Fruit fly (Drosophila melanogaster) whole organism, embryonic: Measurements from ENCODE around the gene CG17097.

ENCODE experiments used
- Bdp1 ChIP-seq: fragments of 200-800 bp; sonication (Bioruptor generic); optimal IDR thresholded peaks from 3 replicates; lab custom pipeline; 2016; ENCODE audit warnings: missing biosample characterization, missing genetic modification characterization
- Bteb2 ChIP-seq: fragments of 200-800 bp; sonication (Bioruptor generic); optimal IDR thresholded peaks from 2 replicates; lab custom pipeline; 2016; ENCODE audit warnings: missing biosample characterization, missing genetic modification characterization
- CG11504 ChIP-seq: fragments of 200-800 bp; sonication (Bioruptor generic); optimal IDR thresholded peaks from 3 replicates; lab custom pipeline; 2019; ENCODE audit warnings: missing biosample characterization, mild to moderate bottlenecking, missing genetic modification characterization, moderate library complexity
- CG14667 ChIP-seq: fragments of 200-800 bp; sonication (Bioruptor generic); IDR thresholded peaks from 2 replicates; pipeline ENCODE4 v1.3.6; 2022; ENCODE audit warnings: missing biosample characterization, missing genetic modification characterization
- CG14965 ChIP-seq: fragments of 200-800 bp; sonication (Bioruptor generic); optimal IDR thresholded peaks from 2 replicates; lab custom pipeline; 2016; ENCODE audit warnings: missing biosample characterization, missing genetic modification characterization, borderline replicate concordance
- CG15601 ChIP-seq: fragments of 200-800 bp; sonication (Bioruptor generic); optimal IDR thresholded peaks from 3 replicates; lab custom pipeline; 2019; ENCODE audit warnings: missing biosample characterization, mild to moderate bottlenecking, missing genetic modification characterization, moderate library complexity
- CG16813 ChIP-seq: fragments of 200-800 bp; sonication (Bioruptor generic); IDR thresholded peaks from 3 replicates; pipeline ENCODE4 v1.3.6; 2022; ENCODE audit warnings: missing biosample characterization, missing genetic modification characterization; ENCODE audit not compliant: partially characterized antibody
- CG17361 ChIP-seq: fragments of 200-800 bp; sonication (Bioruptor generic); IDR thresholded peaks from 3 replicates; pipeline ENCODE4 v1.3.6; 2022; ENCODE audit warnings: missing biosample characterization, missing genetic modification characterization
- CG18476 ChIP-seq: fragments of 200-800 bp; sonication (Bioruptor generic); optimal IDR thresholded peaks from 2 replicates; lab custom pipeline; 2016; ENCODE audit warnings: missing biosample characterization, mild to moderate bottlenecking, missing genetic modification characterization
- CG18599 ChIP-seq: fragments of 200-800 bp; sonication (Bioruptor generic); optimal IDR thresholded peaks from 3 replicates; lab custom pipeline; 2017; ENCODE audit warnings: missing biosample characterization, missing genetic modification characterization, mild to moderate bottlenecking, moderate library complexity, missing genetic modification reagents
- CG30020 ChIP-seq: fragments of 200-800 bp; optimal IDR thresholded peaks from 2 replicates; lab custom pipeline; 2019; ENCODE audit warnings: missing biosample characterization, mild to moderate bottlenecking, missing genetic modification characterization, moderate library complexity
- CG3995 ChIP-seq: fragments of 200-800 bp; sonication (Bioruptor generic); optimal IDR thresholded peaks from 3 replicates; lab custom pipeline; 2016; ENCODE audit warnings: missing biosample characterization, missing genetic modification characterization
- CG4424 ChIP-seq: fragments of 200-800 bp; sonication (Bioruptor generic); optimal IDR thresholded peaks from 3 replicates; lab custom pipeline; 2016; ENCODE audit warnings: missing biosample characterization, missing genetic modification characterization
- CG4730 ChIP-seq: fragments of 200-800 bp; sonication (Bioruptor generic); IDR thresholded peaks from 2 replicates; pipeline ENCODE4 v1.3.6; 2022; ENCODE audit warnings: missing biosample characterization, missing genetic modification characterization
- CG6254 ChIP-seq: fragments of 200-800 bp; sonication (Bioruptor generic); optimal IDR thresholded peaks from 3 replicates; lab custom pipeline; 2017; ENCODE audit warnings: mild to moderate bottlenecking, missing biosample characterization, missing genetic modification reagents, missing genetic modification characterization
- CG6272 ChIP-seq: fragments of 200-800 bp; sonication (Bioruptor generic); IDR thresholded peaks from 2 replicates; pipeline ENCODE4 v1.3.6; 2022; ENCODE audit warnings: missing biosample characterization, missing genetic modification characterization
- CG6791 ChIP-seq: fragments of 200-800 bp; sonication (Bioruptor generic); IDR thresholded peaks from 3 replicates; pipeline ENCODE4 v1.3.6; 2022; ENCODE audit warnings: missing biosample characterization, missing genetic modification characterization; ENCODE audit not compliant: partially characterized antibody
- CG8924 ChIP-seq: fragments of 200-800 bp; optimal IDR thresholded peaks from 3 replicates; lab custom pipeline; 2019; ENCODE audit warnings: missing biosample characterization, mild to moderate bottlenecking, missing genetic modification characterization, moderate library complexity
- CG9817 ChIP-seq: fragments of 200-800 bp; sonication (Bioruptor generic); optimal IDR thresholded peaks from 2 replicates; lab custom pipeline; 2018; ENCODE audit warnings: missing biosample characterization, mild to moderate bottlenecking, missing genetic modification characterization, moderate library complexity
- CG9876 ChIP-seq: fragments of 200-800 bp; sonication (Bioruptor generic); optimal IDR thresholded peaks from 2 replicates; lab custom pipeline; 2016; ENCODE audit warnings: missing biosample characterization, missing genetic modification characterization
- Deaf1 ChIP-seq: fragments of 200-800 bp; optimal IDR thresholded peaks from 3 replicates; lab custom pipeline; 2019; ENCODE audit warnings: missing biosample characterization, mild to moderate bottlenecking, missing genetic modification characterization, moderate library complexity
- HmgZ ChIP-seq: fragments of 200-800 bp; sonication (Bioruptor generic); optimal IDR thresholded peaks from 2 replicates; lab custom pipeline; 2018; ENCODE audit warnings: missing biosample characterization, mild to moderate bottlenecking, missing genetic modification characterization
- Lhr ChIP-seq: fragments of 200-800 bp; sonication (Bioruptor generic); optimal IDR thresholded peaks from 3 replicates; lab custom pipeline; 2017; ENCODE audit warnings: mild to moderate bottlenecking, missing biosample characterization, missing genetic modification reagents, missing genetic modification characterization
- Mad ChIP-seq: fragments of 200-800 bp; sonication (Bioruptor generic); optimal IDR thresholded peaks from 2 replicates; lab custom pipeline; 2016; ENCODE audit warnings: missing biosample characterization, missing genetic modification characterization
- Mes4 ChIP-seq: fragments of 200-800 bp; sonication (Bioruptor generic); optimal IDR thresholded peaks from 2 replicates; lab custom pipeline; 2016; ENCODE audit warnings: missing biosample characterization, missing genetic modification characterization
- Myb ChIP-seq: fragments of 200-800 bp; sonication (Bioruptor generic); optimal IDR thresholded peaks from 2 replicates; lab custom pipeline; 2016; ENCODE audit warnings: missing biosample characterization, missing genetic modification characterization
- PHDP ChIP-seq: fragments of 200-800 bp; sonication (Bioruptor generic); optimal IDR thresholded peaks from 3 replicates; lab custom pipeline; 2018; ENCODE audit warnings: missing biosample characterization, mild to moderate bottlenecking, missing genetic modification characterization, moderate library complexity
- Pdp1 ChIP-seq, 2 experiments: fragments of 200-800 bp; sonication (Bioruptor generic); optimal IDR thresholded peaks; 3 replicates each; lab custom pipeline; 2016; ENCODE audit warnings: missing biosample characterization in 2 of 2, missing genetic modification characterization in 2 of 2, mild to moderate bottlenecking in 1 of 2, moderate library complexity in 1 of 2
- Scr ChIP-seq: fragments of 200-800 bp; sonication (Bioruptor generic); IDR thresholded peaks from 2 replicates; pipeline ENCODE4 v1.3.6; 2022; ENCODE audit warnings: missing biosample characterization, missing genetic modification characterization; ENCODE audit not compliant: partially characterized antibody
- Sry-β ChIP-seq: fragments of 200-800 bp; sonication (Bioruptor generic); optimal IDR thresholded peaks from 2 replicates; lab custom pipeline; 2018; ENCODE audit warnings: missing biosample characterization, mild to moderate bottlenecking, missing genetic modification characterization, moderate library complexity
- Tbp ChIP-seq: fragments of >200 bp; optimal IDR thresholded peaks from 2 replicates; lab custom pipeline; 2018; ENCODE audit warnings: missing biosample characterization, missing genetic modification characterization
- abd-A ChIP-seq: fragments of 200-800 bp; sonication (Bioruptor generic); optimal IDR thresholded peaks from 3 replicates; lab custom pipeline; 2019; ENCODE audit warnings: missing biosample characterization, mild to moderate bottlenecking, missing genetic modification characterization, moderate library complexity
- ap ChIP-seq: fragments of 200-800 bp; sonication (Bioruptor generic); IDR thresholded peaks from 2 replicates; pipeline ENCODE4 v1.3.6; 2022; ENCODE audit warnings: missing biosample characterization, missing genetic modification characterization
- bab2 ChIP-seq: fragments of 200-800 bp; sonication (Bioruptor generic); optimal IDR thresholded peaks from 2 replicates; lab custom pipeline; 2016; ENCODE audit warnings: missing biosample characterization, missing genetic modification characterization
- br ChIP-seq: fragments of >200 bp; optimal IDR thresholded peaks from 2 replicates; lab custom pipeline; 2017
- btn ChIP-seq: fragments of 200-800 bp; sonication (Bioruptor generic); optimal IDR thresholded peaks from 2 replicates; lab custom pipeline; 2016; ENCODE audit warnings: missing biosample characterization, missing genetic modification characterization
- caup ChIP-seq: fragments of 200-800 bp; sonication (Bioruptor generic); optimal IDR thresholded peaks from 3 replicates; lab custom pipeline; 2017; ENCODE audit warnings: missing biosample characterization, mild to moderate bottlenecking, missing genetic modification characterization, moderate library complexity; ENCODE audit not compliant: severe bottlenecking
- fd96Cb ChIP-seq: fragments of 200-800 bp; sonication (Bioruptor generic); optimal IDR thresholded peaks from 2 replicates; lab custom pipeline; 2018; ENCODE audit warnings: missing biosample characterization, mild to moderate bottlenecking, missing genetic modification characterization, moderate library complexity
- hbn ChIP-seq: fragments of 200-800 bp; sonication (Bioruptor generic); IDR thresholded peaks from 2 replicates; pipeline ENCODE4 v1.3.6; 2022; ENCODE audit warnings: missing biosample characterization, missing genetic modification characterization; ENCODE audit not compliant: partially characterized antibody
- p53 ChIP-seq: fragments of 200-800 bp; sonication (Bioruptor generic); optimal IDR thresholded peaks from 2 replicates; lab custom pipeline; 2016; ENCODE audit warnings: missing biosample characterization, missing genetic modification characterization
- pros ChIP-seq: fragments of 200-800 bp; sonication (Bioruptor generic); optimal IDR thresholded peaks from 3 replicates; lab custom pipeline; 2019; ENCODE audit warnings: missing biosample characterization, mild to moderate bottlenecking, missing genetic modification characterization, moderate library complexity
- ro ChIP-seq: fragments of 200-800 bp; sonication (Bioruptor generic); IDR thresholded peaks from 2 replicates; pipeline ENCODE4 v1.3.6; 2022; ENCODE audit warnings: missing biosample characterization, missing genetic modification characterization
- row ChIP-seq: fragments of 200-800 bp; sonication (Bioruptor generic); IDR thresholded peaks from 3 replicates; pipeline ENCODE4 v1.3.6; 2022; ENCODE audit warnings: missing biosample characterization, missing genetic modification characterization
- sc ChIP-seq, 3 experiments: fragments of >200 bp in 2 of 3; fragments of 200-800 bp in 1 of 3; sonication (Bioruptor generic) in 1 of 3; optimal IDR thresholded peaks; 2 replicates in 2 of 3; 3 replicates in 1 of 3; lab custom pipeline; 2017; ENCODE audit warnings: mild to moderate bottlenecking in 1 of 3, missing biosample characterization in 1 of 3, missing genetic modification characterization in 1 of 3, missing genetic modification reagents in 1 of 3
- sens ChIP-seq: fragments of 200-800 bp; sonication (Bioruptor generic); peaks from one replicate; lab custom pipeline; 2016; ENCODE audit warnings: missing biosample characterization, missing genetic modification characterization
- seq ChIP-seq: fragments of 200-800 bp; sonication (Bioruptor generic); IDR thresholded peaks from 2 replicates; pipeline ENCODE4 v1.3.6; 2022; ENCODE audit warnings: missing biosample characterization, missing genetic modification characterization
- slou ChIP-seq: fragments of 200-800 bp; sonication (Bioruptor generic); optimal IDR thresholded peaks from 3 replicates; lab custom pipeline; 2016; ENCODE audit warnings: missing biosample characterization, missing genetic modification characterization
- so ChIP-seq: fragments of 200-800 bp; sonication (Bioruptor generic); IDR thresholded peaks from 3 replicates; pipeline ENCODE4 v1.3.6; 2022; ENCODE audit warnings: missing biosample characterization, missing genetic modification characterization
- twi ChIP-seq: fragments of 200-800 bp; optimal IDR thresholded peaks from 2 replicates; lab custom pipeline; 2019; ENCODE audit warnings: missing biosample characterization, mild to moderate bottlenecking, missing genetic modification characterization, moderate library complexity
- usp ChIP-seq: fragments of >200 bp; optimal IDR thresholded peaks from 2 replicates; lab custom pipeline; 2017; ENCODE audit warnings: missing biosample characterization, missing genetic modification characterization
- vvl ChIP-seq: fragments of 200-800 bp; sonication (Bioruptor generic); IDR thresholded peaks from 2 replicates; pipeline ENCODE4 v1.3.6; 2022; ENCODE audit warnings: missing biosample characterization, missing genetic modification characterization

The CG17097 gene

dm6 chr2L:10697992-10698391, 51.8 kb downstream of the CG17097 start, which contains the start of gene CG7300 (continued):
- TF ChIP-seq CG8924 (tag; lab: Kevin White, UChicago) (peak; percentile 36), CG9876 (GFP tag; lab: Kevin White, UChicago) (no peak), HmgZ (peak; percentile 20), CG30020 (tag; lab: Kevin White, UChicago) (no peak), hbn (GFP tag; lab: Robert Waterston, UW) (no peak), PHDP (tag; lab: Kevin White, UChicago) (peak; percentile 65), Mes4 (GFP tag; lab: Kevin White, UChicago) (no peak), sc (optimal IDR thresholded peaks at IDR 0.05; lab: Kevin White, UChicago) (no peak), sc (GFP tag; optimal IDR thresholded peaks at IDR 0.05; lab: Kevin White, UChicago) (no peak), btn (no peak), CG4424 (GFP tag; lab: Kevin White, UChicago) (peak; percentile 38), Pdp1 (GFP tag; optimal IDR thresholded peaks at IDR 0.05; lab: Kevin White, UChicago) (peak in 1 of 2 experiments; percentile 56), CG14965 (no peak), so (GFP tag; lab: Robert Waterston, UW) (no peak), CG3995 (GFP tag; lab: Kevin White, UChicago) (no peak), CG6272 (GFP tag; lab: Robert Waterston, UW) (peak; percentile 38; the same call in 1 of the 2 replicates), CG14667 (peak; percentile 41), twi (no peak), Deaf1 (tag; lab: Kevin White, UChicago) (no peak), CG16813 (no peak), Scr (GFP tag; lab: Robert Waterston, UW) (no peak), pros (GFP tag; lab: Kevin White, UChicago) (no peak), Tbp (no peak), CG18599 (GFP tag; lab: Kevin White, UChicago) (peak; percentile 58), CG11504 (tag; lab: Kevin White, UChicago) (no peak), CG4730 (GFP tag; lab: Robert Waterston, UW) (peak; percentile 40; the same call in 1 of the 2 replicates), ap (GFP tag; lab: Robert Waterston, UW) (no peak), CG6791 (no peak), br (no peak), caup (GFP tag; lab: Kevin White, UChicago) (peak; percentile 45), Myb (GFP tag; lab: Kevin White, UChicago) (peak; percentile 3), CG15601 (tag; lab: Kevin White, UChicago) (peak; percentile 8), Lhr (no peak), seq (GFP tag; lab: Robert Waterston, UW) (no peak), p53 (GFP tag; lab: Kevin White, UChicago) (no peak), CG9817 (peak; percentile 41), Sry-β (GFP tag; lab: Kevin White, UChicago) (no peak), Mad (GFP tag; lab: Kevin White, UChicago) (no peak), CG6254 (GFP tag; lab: Kevin White, UChicago) (peak; percentile 9), abd-A (no peak), CG17361 (GFP tag; lab: Robert Waterston, UW) (peak; percentile 54; the same call in 2 of the 3 replicates), row (peak; percentile 73), slou (GFP tag; lab: Kevin White, UChicago) (peak; percentile 21), bab2 (GFP tag; lab: Kevin White, UChicago) (peak; percentile 24), CG18476 (GFP tag; lab: Kevin White, UChicago) (no peak), sens (GFP tag; lab: Kevin White, UChicago) (peak; percentile 80), Bteb2 (GFP tag; lab: Kevin White, UChicago) (peak; percentile 68), Bdp1 (GFP tag; lab: Kevin White, UChicago) (no peak), usp (GFP tag; lab: Kevin White, UChicago) (no peak), fd96Cb (peak; percentile 52), vvl (GFP tag; lab: Robert Waterston, UW) (peak; percentile 80), ro (GFP tag; lab: Robert Waterston, UW) (no peak)
